Worm (Caenorhabditis elegans): ENCODE results near the gene elt-2.

Gene elt-2

ce11 chrX:10453960-10454359, 27.1 kb upstream of the elt-2 start, which contains the start of gene lgc-41:
TSS of gene lgc-41 (plus strand) at chrX:10454260.
- TF ChIP-seq unc-62 (GFP tag; optimal IDR thresholded peaks at IDR 0.05): no peak
- no peak for TF ChIP-seq zag-1 (tag; optimal IDR thresholded peaks at IDR 0.05)
- no peak for TF ChIP-seq nhr-28 (tag; optimal IDR thresholded peaks at IDR 0.05)
- no peak for TF ChIP-seq tbx-2 (tag; optimal IDR thresholded peaks at IDR 0.05)
- TF ChIP-seq fkh-2 (tag; optimal IDR thresholded peaks at IDR 0.05): no peak
- TF ChIP-seq nhr-67 (tag; optimal IDR thresholded peaks at IDR 0.05): no peak
- no peak for TF ChIP-seq skn-1 (tag; optimal IDR thresholded peaks at IDR 0.05)
- TF ChIP-seq ceh-82 (tag; optimal IDR thresholded peaks at IDR 0.05): no peak
- no peak for TF ChIP-seq nhr-11 (tag; optimal IDR thresholded peaks at IDR 0.05)
- no peak for TF ChIP-seq egl-27 (tag; optimal IDR thresholded peaks at IDR 0.05)

DNA sequence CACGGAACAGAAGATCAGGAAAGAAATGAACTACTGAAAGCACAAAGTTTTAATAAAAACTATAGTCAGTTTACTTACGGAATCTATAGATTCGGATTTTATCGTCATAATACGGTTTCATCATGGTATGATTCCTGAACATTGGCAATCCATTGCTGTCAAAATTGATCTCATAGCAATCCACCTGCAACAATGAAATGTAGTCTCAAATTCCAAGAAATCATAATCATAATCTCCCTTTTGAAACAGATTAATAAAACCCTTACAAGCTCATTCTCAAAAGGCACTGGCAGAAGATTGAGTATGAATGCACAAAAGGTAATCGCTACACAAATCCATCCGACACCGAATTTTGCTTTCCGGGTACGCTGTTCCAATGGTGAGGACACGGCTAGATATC, 18.6 kb upstream of the elt-2 start:
- TF ChIP-seq egl-27 (tag; optimal IDR thresholded peaks at IDR 0.05) (no peak), fos-1 (tag; optimal IDR thresholded peaks at IDR 0.05) (no peak), mml-1 (tag; optimal IDR thresholded peaks at IDR 0.05) (no peak), aly-2 (tag; optimal IDR thresholded peaks at IDR 0.05) (no peak), unc-62 (GFP tag; optimal IDR thresholded peaks at IDR 0.05) (no peak), lin-39 (tag; optimal IDR thresholded peaks at IDR 0.05) (no peak)

DNA sequence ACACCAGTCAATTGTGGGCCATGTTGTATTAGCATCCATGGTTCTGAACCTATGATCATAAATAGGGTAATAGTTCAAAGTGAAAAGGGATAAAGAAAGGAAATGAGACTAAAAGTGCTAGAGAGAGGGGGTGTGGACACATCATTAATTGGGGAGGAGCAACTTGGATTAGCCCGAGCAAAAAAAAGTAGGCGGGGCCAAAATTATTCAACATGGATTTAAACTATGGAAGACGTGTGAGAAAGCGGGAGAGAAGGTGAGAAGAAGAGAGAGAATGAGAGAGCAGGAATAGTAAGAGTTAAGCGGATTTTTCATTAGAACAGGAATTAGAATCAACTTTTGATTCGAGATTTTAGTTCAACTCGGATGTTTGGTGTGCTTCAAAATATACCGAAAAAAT, 17.5 kb upstream of the elt-2 start, which contains the start of gene C39B10.1:
TSS of gene C39B10.1 (minus strand) at position 101 of the 400 bp plus-strand sequence.
- TF ChIP-seq nfya-1 (tag; optimal IDR thresholded peaks at IDR 0.05; ENCODE audit: insufficient read depth) (no peak), skn-1 (tag; optimal IDR thresholded peaks at IDR 0.05) (no peak), nhr-25 (tag; optimal IDR thresholded peaks at IDR 0.05) (no peak), pha-4 (tag; optimal IDR thresholded peaks at IDR 0.05) (no peak), nhr-237 (tag; optimal IDR thresholded peaks at IDR 0.05) (no peak), egl-5 (tag; optimal IDR thresholded peaks at IDR 0.05) (no peak), nhr-12 (tag; optimal IDR thresholded peaks at IDR 0.05) (no peak), zag-1 (tag; optimal IDR thresholded peaks at IDR 0.05) (no peak)

DNA sequence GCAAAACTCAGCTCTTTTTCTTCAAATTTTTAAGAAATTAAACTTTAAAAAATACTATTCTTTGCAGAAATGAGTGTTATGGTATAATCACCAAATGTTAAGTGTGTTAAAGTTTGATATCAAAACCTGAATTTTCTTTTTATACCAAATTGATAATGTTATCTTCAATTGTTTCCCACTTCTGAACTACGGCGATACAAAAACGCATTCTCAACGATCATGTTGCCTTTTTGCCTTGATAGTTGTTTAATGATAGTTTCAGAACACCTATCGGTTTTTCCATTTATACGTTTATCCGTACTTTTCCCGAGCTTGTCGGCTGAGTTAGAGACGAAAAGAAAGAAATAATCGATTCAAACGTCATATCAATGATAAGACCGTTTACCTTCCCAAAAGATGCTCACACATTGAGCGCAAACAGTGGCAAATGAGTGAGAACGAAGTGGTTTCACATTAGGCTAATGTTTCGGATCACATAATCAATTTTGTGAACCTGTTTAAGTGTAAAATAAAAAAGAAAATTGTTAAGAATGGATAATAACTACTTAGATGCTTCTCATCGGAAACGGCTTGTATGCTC, 6.0 kb upstream of the elt-2 start, which contains the start of gene elt-4:
TSS of gene elt-4 (plus strand) at position 530 of the 580 bp plus-strand sequence.
- TF ChIP-seq nhr-11 (tag; optimal IDR thresholded peaks at IDR 0.05) (no peak), nhr-23 (tag; optimal IDR thresholded peaks at IDR 0.05) (no peak), pqm-1 (tag; optimal IDR thresholded peaks at IDR 0.05) (peak; percentile 57), R02D3.7 (tag; optimal IDR thresholded peaks at IDR 0.05) (no peak)

DNA sequence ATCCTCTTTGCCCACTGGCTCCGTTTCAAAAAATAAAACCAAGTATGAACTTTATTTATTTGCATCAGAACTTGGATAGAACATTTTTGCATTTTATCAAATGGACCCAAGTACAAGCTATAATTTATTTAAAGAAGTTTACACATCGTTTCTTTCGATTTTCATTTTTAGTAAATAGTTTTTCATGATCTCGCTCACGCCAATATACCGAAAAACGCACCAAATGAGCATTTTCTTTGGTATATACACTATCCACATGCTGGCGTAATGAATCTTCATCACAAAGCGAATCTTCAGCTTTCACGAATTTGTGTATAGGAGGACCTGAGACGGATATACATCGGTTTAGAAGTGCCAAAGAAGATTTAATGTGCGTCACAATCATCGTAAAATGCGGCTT, 4.5 kb upstream of the elt-2 start, which contains the start of gene C39B10.7:
TSS of gene C39B10.7 (plus strand) at position 301 of the 400 bp plus-strand sequence.
- no peak for TF ChIP-seq lsy-12 (tag; optimal IDR thresholded peaks at IDR 0.05)
- no peak for TF ChIP-seq aly-2 (tag; optimal IDR thresholded peaks at IDR 0.05)
- no peak for TF ChIP-seq jun-1 (tag; optimal IDR thresholded peaks at IDR 0.05)
- no peak for TF ChIP-seq skn-1 (tag; optimal IDR thresholded peaks at IDR 0.05)
- TF ChIP-seq nhr-28 (tag; optimal IDR thresholded peaks at IDR 0.05): no peak
- TF ChIP-seq pha-4 (tag; optimal IDR thresholded peaks at IDR 0.05): no peak
- no peak for TF ChIP-seq egl-5 (tag; optimal IDR thresholded peaks at IDR 0.05)
- TF ChIP-seq nhr-237 (tag; optimal IDR thresholded peaks at IDR 0.05): no peak
- TF ChIP-seq nhr-77 (tag; optimal IDR thresholded peaks at IDR 0.05): no peak
- TF ChIP-seq nhr-23 (tag; optimal IDR thresholded peaks at IDR 0.05): no peak
- TF ChIP-seq lin-39 (tag; optimal IDR thresholded peaks at IDR 0.05): no peak
- no peak for TF ChIP-seq fos-1 (tag; optimal IDR thresholded peaks at IDR 0.05)

ce11 chrX:10477172-10477985, 3.7 kb upstream of the elt-2 start:
- TF ChIP-seq ceh-9 (tag; optimal IDR thresholded peaks at IDR 0.05): no peak
- TF ChIP-seq nhr-237 (tag; optimal IDR thresholded peaks at IDR 0.05): no peak
- TF ChIP-seq pha-4 (tag; optimal IDR thresholded peaks at IDR 0.05): peak; percentile 65
- TF ChIP-seq jun-1 (tag; optimal IDR thresholded peaks at IDR 0.05): peak; percentile 70
- peak; percentile 93 for TF ChIP-seq pqm-1 (tag; optimal IDR thresholded peaks at IDR 0.05)

All from whole organism, L3 larva.